Worm (Caenorhabditis elegans): ENCODE measurements around the gene srh-32.

The srh-32 gene

DNA sequence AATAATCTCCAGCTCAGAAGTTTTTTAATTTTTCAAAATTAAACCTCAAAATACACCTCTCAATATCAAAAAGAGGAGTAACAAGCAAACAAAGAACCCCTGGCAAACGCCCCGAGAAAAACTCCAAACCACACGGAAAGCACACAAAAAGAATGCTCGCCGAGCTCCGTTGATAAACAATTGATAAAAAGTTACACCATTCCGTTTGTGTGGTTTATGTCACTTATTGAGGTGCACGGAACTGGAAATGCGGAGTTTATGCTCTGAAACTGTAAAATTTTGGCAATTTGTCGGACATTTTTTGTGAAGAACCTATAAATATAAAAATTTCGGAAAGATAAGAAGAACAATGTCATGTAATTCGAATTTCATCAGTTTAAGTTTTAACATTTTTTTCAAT lies 51.3 kb downstream of the srh-32 start:
- TF ChIP-seq cebp-1 (GFP tag; IDR thresholded peaks at IDR 0.05) (no peak), cebp-1 (tag; optimal IDR thresholded peaks at IDR 0.05) (peak; percentile 37), attf-3 (GFP tag; conservative IDR thresholded peaks at IDR 0.05) (no peak), nhr-80 (tag; optimal IDR thresholded peaks at IDR 0.05) (peak; percentile 90), snpc-4 (GFP tag; optimal IDR thresholded peaks at IDR 0.05) (no peak), snpc-4 (tag; optimal IDR thresholded peaks at IDR 0.05) (peak in 1 of 4 experiments; percentile 14), tbp1 (GFP tag; optimal IDR thresholded peaks at IDR 0.05) (peak; percentile 0), pbrm-1 (GFP tag; IDR thresholded peaks at IDR 0.05) (no peak), dox-1 (GFP tag; IDR thresholded peaks at IDR 0.05) (0 out of 2 replicates have a peak, but pooled peaks have one; percentile 12)
